Worm (Caenorhabditis elegans) whole organism, late embryonic: ENCODE data around the gene C34F6.9.

Experiments
- K09A11.1 ChIP-seq: sonication (generic microtip); optimal IDR thresholded peaks from 2 replicates; lab custom pipeline; 2017; ENCODE audit warnings: antibody characterized with exemption, mild to moderate bottlenecking, missing genetic modification characterization, missing compliant biosample characterization; ENCODE audit not compliant: insufficient read depth
- ama-1 ChIP-seq: fragments of 150-350 bp; optimal IDR thresholded peaks from 2 replicates; lab custom pipeline; 2014
- ceh-19 ChIP-seq: fragments of 200-800 bp; sonication (Bioruptor generic); optimal IDR thresholded peaks from 2 replicates; lab custom pipeline; 2018; ENCODE audit warnings: mild to moderate bottlenecking, missing genetic modification characterization, missing compliant biosample characterization
- ceh-6 ChIP-seq: fragments of 200-800 bp; sonication (Bioruptor generic); optimal IDR thresholded peaks from 2 replicates; lab custom pipeline; 2018; ENCODE audit warnings: mild to moderate bottlenecking, missing genetic modification characterization, missing compliant biosample characterization
- nhr-11 ChIP-seq: fragments of 150-350 bp; optimal IDR thresholded peaks from 2 replicates; lab custom pipeline; 2014; ENCODE audit warnings: missing biosample characterization, missing genetic modification characterization
- pha-4 ChIP-seq: fragments of 150-350 bp; optimal IDR thresholded peaks from 2 replicates; lab custom pipeline; 2018; ENCODE audit warnings: missing biosample characterization, missing genetic modification reagents, missing genetic modification characterization
- pqm-1 ChIP-seq: sonication (generic microtip); optimal IDR thresholded peaks from 2 replicates; lab custom pipeline; 2016; ENCODE audit warnings: missing genetic modification characterization, missing compliant biosample characterization

DNA sequence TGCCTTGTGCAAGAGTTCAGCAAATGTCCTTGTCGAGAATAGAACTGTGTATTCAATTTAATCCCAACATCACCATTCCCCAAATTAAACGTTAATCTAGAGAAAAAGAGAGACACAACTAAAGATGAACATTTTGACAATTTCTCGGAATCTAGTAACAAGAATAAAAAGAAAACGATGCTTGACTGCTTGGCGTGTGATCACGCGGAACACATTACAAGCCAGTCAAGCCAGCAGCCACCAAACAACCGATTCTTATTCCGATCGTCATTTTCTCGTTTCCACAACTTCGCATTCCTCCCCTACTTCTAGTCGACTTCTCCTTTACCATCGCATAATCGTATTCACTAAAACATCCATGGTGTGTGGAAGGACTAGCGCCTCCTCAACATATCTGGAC lies 26.9 kb upstream of the C34F6.9 start:
- TF ChIP-seq pqm-1: no peak
- no peak for TF ChIP-seq nhr-11 (tag; lab: Kevin White, UChicago)
- TF ChIP-seq ceh-19 (GFP tag; lab: Kevin White, UChicago): no peak
- no peak for TF ChIP-seq K09A11.1
- no peak for TF ChIP-seq ama-1 (lab: Kevin White, UChicago)
- TF ChIP-seq ceh-6 (GFP tag; lab: Kevin White, UChicago): no peak
- TF ChIP-seq pha-4 (tag; lab: Kevin White, UChicago): no peak
